Fruit fly (Drosophila melanogaster) whole organism, embryonic: ENCODE data around the gene mTerf3.

Experiments used
- Awh ChIP-seq: fragments of 200-800 bp; sonication (Bioruptor generic); IDR thresholded peaks from 2 replicates; pipeline ENCODE4, ENCODE4 v1.3.6; 2022; ENCODE audit warnings: missing biosample characterization, missing genetic modification characterization
- CG10431 ChIP-seq: fragments of 200-800 bp; sonication (Bioruptor generic); optimal IDR thresholded peaks from 3 replicates; lab custom pipeline; 2018; ENCODE audit warnings: missing biosample characterization, mild to moderate bottlenecking, missing genetic modification characterization
- CG11723 ChIP-seq: fragments of 200-800 bp; sonication (Bioruptor generic); optimal IDR thresholded peaks from 2 replicates; lab custom pipeline; 2017; ENCODE audit warnings: missing biosample characterization, mild to moderate bottlenecking, missing genetic modification characterization
- CG12236 ChIP-seq: fragments of 200-800 bp; sonication (Bioruptor generic); optimal IDR thresholded peaks from 2 replicates; lab custom pipeline; 2016; ENCODE audit warnings: missing biosample characterization, missing genetic modification characterization
- CG13894 ChIP-seq: fragments of 200-800 bp; sonication (Bioruptor generic); optimal IDR thresholded peaks from 3 replicates; lab custom pipeline; 2018; ENCODE audit warnings: missing biosample characterization, mild to moderate bottlenecking, missing genetic modification characterization, moderate library complexity
- CG15479 ChIP-seq: fragments of 200-800 bp; sonication (Bioruptor generic); optimal IDR thresholded peaks from 3 replicates; lab custom pipeline; 2019; ENCODE audit warnings: missing biosample characterization, mild to moderate bottlenecking, missing genetic modification characterization, moderate library complexity
- CG17912 ChIP-seq: fragments of 200-800 bp; sonication (Bioruptor generic); optimal IDR thresholded peaks from 2 replicates; lab custom pipeline; 2018; ENCODE audit warnings: missing biosample characterization, mild to moderate bottlenecking, missing genetic modification characterization
- CG18599 ChIP-seq: fragments of 200-800 bp; sonication (Bioruptor generic); optimal IDR thresholded peaks from 3 replicates; lab custom pipeline; 2017; ENCODE audit warnings: missing biosample characterization, missing genetic modification characterization, mild to moderate bottlenecking, moderate library complexity, missing genetic modification reagents
- CG2116 ChIP-seq: fragments of 200-800 bp; sonication (Bioruptor generic); optimal IDR thresholded peaks from 3 replicates; lab custom pipeline; 2018; ENCODE audit warnings: missing biosample characterization, mild to moderate bottlenecking, missing genetic modification characterization
- CG2678 ChIP-seq: fragments of 200-800 bp; sonication (Bioruptor generic); optimal IDR thresholded peaks from 3 replicates; lab custom pipeline; 2019; ENCODE audit warnings: missing biosample characterization, mild to moderate bottlenecking, missing genetic modification characterization, moderate library complexity
- CG3163 ChIP-seq: fragments of 200-800 bp; sonication (Bioruptor generic); optimal IDR thresholded peaks from 3 replicates; lab custom pipeline; 2016; ENCODE audit warnings: missing biosample characterization, missing genetic modification characterization
- CG3726 ChIP-seq: fragments of 200-800 bp; sonication (Bioruptor generic); IDR thresholded peaks from 3 replicates; pipeline ENCODE4, ENCODE4 v1.3.6; 2022; ENCODE audit warnings: missing biosample characterization, missing genetic modification characterization
- CG4282 ChIP-seq: fragments of 200-800 bp; sonication (Bioruptor generic); optimal IDR thresholded peaks from 2 replicates; lab custom pipeline; 2016; ENCODE audit warnings: missing biosample characterization, missing genetic modification characterization
- CG4854 ChIP-seq: fragments of 200-800 bp; sonication (Bioruptor generic); optimal IDR thresholded peaks from 2 replicates; lab custom pipeline; 2016; ENCODE audit warnings: missing biosample characterization, missing genetic modification characterization, inconsistent platforms
- CG5180 ChIP-seq: fragments of 200-800 bp; sonication (Bioruptor generic); optimal IDR thresholded peaks from 3 replicates; lab custom pipeline; 2017; ENCODE audit warnings: missing biosample characterization, missing genetic modification characterization, mild to moderate bottlenecking, moderate library complexity, missing genetic modification reagents
- CG6689 ChIP-seq: fragments of 200-800 bp; sonication (Bioruptor generic); IDR thresholded peaks from 2 replicates; pipeline ENCODE4 v1.3.6; 2022; ENCODE audit warnings: missing biosample characterization, missing genetic modification characterization
- CG9727 ChIP-seq: fragments of 200-800 bp; sonication (Bioruptor generic); optimal IDR thresholded peaks from 3 replicates; lab custom pipeline; 2017; ENCODE audit warnings: missing biosample characterization, mild to moderate bottlenecking, missing genetic modification characterization
- CHES-1-like ChIP-seq: fragments of 200-800 bp; sonication (Bioruptor generic); optimal IDR thresholded peaks from 2 replicates; lab custom pipeline; 2016; ENCODE audit warnings: missing biosample characterization, missing genetic modification characterization
- Dbx ChIP-seq: fragments of 200-800 bp; sonication (Bioruptor generic); IDR thresholded peaks from 3 replicates; pipeline ENCODE4 v1.3.6; 2022; ENCODE audit warnings: missing biosample characterization, missing genetic modification characterization
- Hand ChIP-seq: fragments of 200-800 bp; sonication (Bioruptor generic); optimal IDR thresholded peaks from 2 replicates; lab custom pipeline; 2017; ENCODE audit warnings: mild to moderate bottlenecking, missing biosample characterization, missing genetic modification reagents, missing genetic modification characterization
- Lhr ChIP-seq: fragments of 200-800 bp; sonication (Bioruptor generic); optimal IDR thresholded peaks from 3 replicates; lab custom pipeline; 2017; ENCODE audit warnings: mild to moderate bottlenecking, missing biosample characterization, missing genetic modification reagents, missing genetic modification characterization
- NfI ChIP-seq: fragments of 200-800 bp; sonication (Bioruptor generic); optimal IDR thresholded peaks from 3 replicates; lab custom pipeline; 2018; ENCODE audit warnings: missing biosample characterization, mild to moderate bottlenecking, missing genetic modification characterization, moderate library complexity
- Oaz ChIP-seq: fragments of 200-800 bp; sonication (Bioruptor generic); IDR thresholded peaks from 2 replicates; pipeline ENCODE4 v1.3.6; 2022; ENCODE audit warnings: missing biosample characterization, missing genetic modification characterization
- Rfx ChIP-seq: fragments of 200-800 bp; sonication (Bioruptor generic); IDR thresholded peaks from 2 replicates; pipeline ENCODE4 v1.3.6; 2022; ENCODE audit warnings: missing biosample characterization, missing genetic modification characterization
- Sry-δ ChIP-seq: fragments of 200-800 bp; sonication (Bioruptor generic); optimal IDR thresholded peaks from 2 replicates; lab custom pipeline; 2016; ENCODE audit warnings: missing biosample characterization, missing genetic modification characterization
- Trl ChIP-seq, 3 experiments: fragments of >200 bp in 2 of 3; fragments of 200-800 bp in 1 of 3; sonication (Bioruptor generic) in 1 of 3; optimal IDR thresholded peaks; 2 replicates in 1 of 3; 3 replicates in 2 of 3; lab custom pipeline; 2016 to 2017; ENCODE audit warnings: missing biosample characterization in 1 of 3, missing genetic modification characterization in 1 of 3
- ab ChIP-seq: fragments of 200-800 bp; sonication (Bioruptor generic); optimal IDR thresholded peaks from 2 replicates; lab custom pipeline; 2016; ENCODE audit warnings: missing biosample characterization, missing genetic modification characterization
- ash1 ChIP-seq: fragments of 200-800 bp; sonication (Bioruptor generic); optimal IDR thresholded peaks from 2 replicates; lab custom pipeline; 2018; ENCODE audit warnings: missing biosample characterization, mild to moderate bottlenecking, missing genetic modification characterization
- chinmo ChIP-seq: fragments of 200-800 bp; sonication (Bioruptor generic); IDR thresholded peaks from 4 replicates; pipeline ENCODE4 v1.3.6; 2022; ENCODE audit warnings: missing biosample characterization, missing genetic modification characterization; ENCODE audit not compliant: partially characterized antibody
- ci ChIP-seq: fragments of 200-800 bp; sonication (Bioruptor generic); IDR thresholded peaks from 3 replicates; pipeline ENCODE4 v1.3.6; 2022; ENCODE audit warnings: missing biosample characterization, missing genetic modification characterization
- dan ChIP-seq: fragments of 200-800 bp; sonication (Bioruptor generic); IDR thresholded peaks from 2 replicates; pipeline ENCODE4 v1.3.6; 2022; ENCODE audit warnings: missing biosample characterization, missing genetic modification characterization
- danr ChIP-seq: fragments of 200-800 bp; sonication (Bioruptor generic); IDR thresholded peaks from 2 replicates; pipeline ENCODE4 v1.3.6; 2022; ENCODE audit warnings: missing biosample characterization, missing genetic modification characterization
- dmrt11E ChIP-seq: fragments of 200-800 bp; sonication (Bioruptor generic); optimal IDR thresholded peaks from 3 replicates; lab custom pipeline; 2018; ENCODE audit warnings: missing biosample characterization, mild to moderate bottlenecking, missing genetic modification characterization, moderate library complexity
- emc ChIP-seq: fragments of 200-800 bp; sonication (Bioruptor generic); optimal IDR thresholded peaks from 2 replicates; lab custom pipeline; 2016; ENCODE audit warnings: missing biosample characterization, missing genetic modification characterization
- exex ChIP-seq: fragments of 200-800 bp; sonication (Bioruptor generic); optimal IDR thresholded peaks from 4 replicates; lab custom pipeline; 2018; ENCODE audit warnings: missing biosample characterization, mild to moderate bottlenecking, missing genetic modification characterization, moderate library complexity
- gcm2 ChIP-seq: fragments of 200-800 bp; sonication (Bioruptor generic); optimal IDR thresholded peaks from 2 replicates; lab custom pipeline; 2016; ENCODE audit warnings: missing biosample characterization, missing genetic modification characterization
- jigr1 ChIP-seq: fragments of 200-800 bp; sonication (Bioruptor generic); IDR thresholded peaks from 3 replicates; pipeline ENCODE4 v1.3.6; 2022; ENCODE audit warnings: missing biosample characterization, missing genetic modification characterization
- nom ChIP-seq: fragments of 200-800 bp; sonication (Bioruptor generic); optimal IDR thresholded peaks from 2 replicates; lab custom pipeline; 2017; ENCODE audit warnings: missing biosample characterization, missing genetic modification characterization, mild to moderate bottlenecking, moderate library complexity, missing genetic modification reagents
- pb ChIP-seq: fragments of 200-800 bp; sonication (Bioruptor generic); optimal IDR thresholded peaks from 3 replicates; lab custom pipeline; 2016; ENCODE audit warnings: missing biosample characterization, missing genetic modification characterization
- pfk ChIP-seq: fragments of 200-800 bp; sonication (Bioruptor generic); optimal IDR thresholded peaks from 2 replicates; lab custom pipeline; 2018; ENCODE audit warnings: missing biosample characterization, mild to moderate bottlenecking, missing genetic modification characterization, moderate library complexity
- pita ChIP-seq: fragments of 200-800 bp; sonication (Bioruptor generic); optimal IDR thresholded peaks from 2 replicates; lab custom pipeline; 2017; ENCODE audit warnings: missing biosample characterization, mild to moderate bottlenecking, missing genetic modification characterization
- run ChIP-seq: fragments of 200-800 bp; sonication (Bioruptor generic); optimal IDR thresholded peaks from 3 replicates; lab custom pipeline; 2018; ENCODE audit warnings: missing biosample characterization, mild to moderate bottlenecking, missing genetic modification characterization
- schlank ChIP-seq: fragments of 200-800 bp; sonication (Bioruptor generic); optimal IDR thresholded peaks from 2 replicates; lab custom pipeline; 2018; ENCODE audit warnings: missing biosample characterization, mild to moderate bottlenecking, missing genetic modification characterization
- slbo ChIP-seq: fragments of 200-800 bp; sonication (Bioruptor generic); IDR thresholded peaks from 2 replicates; pipeline ENCODE4 v1.3.6; 2022; ENCODE audit warnings: missing biosample characterization, missing genetic modification characterization
- tin ChIP-seq: fragments of 200-800 bp; sonication (Bioruptor generic); optimal IDR thresholded peaks from 3 replicates; lab custom pipeline; 2016; ENCODE audit warnings: missing biosample characterization, missing genetic modification characterization
- ttk ChIP-seq: fragments of 200-800 bp; sonication (Bioruptor generic); IDR thresholded peaks from 2 replicates; pipeline ENCODE4 v2.1.2; 2022; ENCODE audit warnings: missing biosample characterization, missing genetic modification characterization
- unc-4 ChIP-seq: fragments of 200-800 bp; sonication (Bioruptor generic); IDR thresholded peaks from 2 replicates; pipeline ENCODE4 v1.3.6; 2022; ENCODE audit warnings: missing biosample characterization, missing genetic modification characterization; ENCODE audit not compliant: partially characterized antibody
- vnd ChIP-seq: fragments of 200-800 bp; sonication (Bioruptor generic); IDR thresholded peaks from 3 replicates; pipeline ENCODE4 v1.3.6; 2022; ENCODE audit warnings: missing biosample characterization, missing genetic modification characterization; ENCODE audit not compliant: partially characterized antibody
- wor ChIP-seq: fragments of 200-800 bp; sonication (Bioruptor generic); IDR thresholded peaks from 2 replicates; pipeline ENCODE4 v1.3.6; 2022; ENCODE audit warnings: missing biosample characterization, missing genetic modification characterization

Gene mTerf3

DNA sequence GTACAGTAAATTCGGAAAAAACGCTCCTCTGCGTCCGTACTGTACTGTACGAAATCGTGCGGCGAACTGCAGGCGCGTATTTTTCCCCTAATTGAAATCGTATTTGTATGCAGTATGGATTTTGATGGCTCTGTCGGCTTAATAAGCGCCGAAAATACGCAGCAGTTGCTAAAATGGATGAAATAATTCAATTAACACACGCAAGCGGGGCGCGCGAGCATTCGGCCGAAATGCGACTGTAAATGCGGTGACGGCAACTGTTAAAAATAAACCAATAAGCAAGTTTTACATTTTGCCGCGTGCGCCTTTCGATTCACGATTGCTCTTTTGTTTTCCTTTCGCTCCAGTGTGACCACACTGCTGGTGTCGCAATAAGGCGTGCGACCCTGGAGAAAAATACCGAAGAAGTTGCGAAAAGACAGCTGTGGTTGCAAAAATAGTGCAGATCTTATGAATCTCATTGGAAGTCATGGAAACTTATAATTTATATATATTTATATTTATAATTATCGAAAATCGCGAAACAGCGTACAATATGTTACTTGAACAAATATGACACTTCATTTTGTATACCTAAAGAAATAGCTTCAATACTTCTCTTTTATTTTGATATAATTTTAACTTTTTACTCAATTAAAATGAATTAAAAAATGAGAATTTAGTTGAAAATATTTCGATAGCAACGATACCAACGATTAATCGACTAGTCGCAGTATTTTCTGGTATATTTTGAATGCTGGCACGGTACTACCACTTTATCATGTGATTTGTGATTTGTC is 47.4 kb downstream of the mTerf3 start, which contains the start of the genes CG32428 and CG5969 (continued):
- TF ChIP-seq ttk = no peak
- TF ChIP-seq Rfx (GFP tag; lab: Robert Waterston, UW) = peak; percentile 81
- no peak for TF ChIP-seq jigr1
- TF ChIP-seq CG11723 (GFP tag; lab: Kevin White, UChicago) = no peak
- no peak for TF ChIP-seq dmrt11E (tag; lab: Kevin White, UChicago)
- TF ChIP-seq run = peak; percentile 14
- TF ChIP-seq CG12236 (GFP tag; lab: Kevin White, UChicago) = no peak
- TF ChIP-seq Trl (optimal IDR thresholded peaks at IDR 0.05; lab: Kevin White, UChicago) = no peak
- TF ChIP-seq Trl (GFP tag; optimal IDR thresholded peaks at IDR 0.05; lab: Kevin White, UChicago) = no peak
- no peak for TF ChIP-seq schlank (tag; lab: Kevin White, UChicago)
- TF ChIP-seq dan (GFP tag; lab: Robert Waterston, UW) = no peak
- no peak for TF ChIP-seq CG4282 (GFP tag; lab: Kevin White, UChicago)
- TF ChIP-seq Dbx (GFP tag; lab: Robert Waterston, UW) = peak; percentile 73; the same call in 2 of the 3 replicates
- TF ChIP-seq tin (GFP tag; lab: Kevin White, UChicago) = no peak
- peak; percentile 36; the same call in 2 of the 3 replicates for TF ChIP-seq ci
- TF ChIP-seq CG3726 (GFP tag; lab: Robert Waterston, UW) = no peak
- TF ChIP-seq CG5180 (GFP tag; lab: Kevin White, UChicago) = no peak
- TF ChIP-seq pita (GFP tag; lab: Kevin White, UChicago) = no peak
- TF ChIP-seq pfk (GFP tag; lab: Kevin White, UChicago) = no peak
- TF ChIP-seq CG4854 = no peak
- TF ChIP-seq CG3163 (GFP tag; lab: Kevin White, UChicago) = no peak
- TF ChIP-seq vnd (GFP tag; lab: Robert Waterston, UW) = no peak
- TF ChIP-seq CG2678 = peak; percentile 80
- no peak for TF ChIP-seq Awh (GFP tag; lab: Robert Waterston, UW)
- peak; percentile 81 for TF ChIP-seq CG15479 (GFP tag; lab: Kevin White, UChicago)
- no peak for TF ChIP-seq CHES-1-like (GFP tag; lab: Kevin White, UChicago)
- TF ChIP-seq Oaz = no peak
- TF ChIP-seq CG2116 (GFP tag; lab: Kevin White, UChicago) = peak; percentile 76
- TF ChIP-seq CG18599 = peak; percentile 77
- peak; percentile 8 for TF ChIP-seq exex (tag; lab: Kevin White, UChicago)
- TF ChIP-seq pb (GFP tag; lab: Kevin White, UChicago) = no peak
- no peak for TF ChIP-seq ash1 (GFP tag; lab: Kevin White, UChicago)
- no peak; the same call in 1 of the 2 replicates for TF ChIP-seq CG6689 (GFP tag; lab: Robert Waterston, UW)
- TF ChIP-seq unc-4 (GFP tag; lab: Robert Waterston, UW) = no peak
- TF ChIP-seq CG17912 (GFP tag; lab: Kevin White, UChicago) = no peak
- peak; percentile 53 for TF ChIP-seq CG13894 (tag; lab: Kevin White, UChicago)
- TF ChIP-seq wor = no peak
- TF ChIP-seq CG9727 (GFP tag; lab: Kevin White, UChicago) = peak; percentile 70
- peak; percentile 21 for TF ChIP-seq Lhr (GFP tag; lab: Kevin White, UChicago)
- TF ChIP-seq ab = no peak
- TF ChIP-seq Hand = no peak
- TF ChIP-seq Sry-δ (GFP tag; lab: Kevin White, UChicago) = no peak
- TF ChIP-seq CG10431 (GFP tag; lab: Kevin White, UChicago) = no peak
- TF ChIP-seq NfI (GFP tag; lab: Kevin White, UChicago) = peak; percentile 67
- TF ChIP-seq nom (GFP tag; lab: Kevin White, UChicago) = no peak
- TF ChIP-seq danr (GFP tag; lab: Robert Waterston, UW) = no peak
- TF ChIP-seq gcm2 (GFP tag; lab: Kevin White, UChicago) = no peak
- peak; percentile 89 for TF ChIP-seq slbo (GFP tag; lab: Robert Waterston, UW)
- no peak for TF ChIP-seq emc (GFP tag; lab: Kevin White, UChicago)
- peak; percentile 64; the same call in 1 of the 4 replicates for TF ChIP-seq chinmo (GFP tag; lab: Robert Waterston, UW)
